Worm (Caenorhabditis elegans) whole organism, late embryonic: ENCODE data around the gene mboa-2.
A peak's percentile ranks its signal among the peaks of the same experiment; 100 is the strongest.

Experiments
- C08G9.2 ChIP-seq: sonication (generic microtip); optimal IDR thresholded peaks from 2 replicates; lab custom pipeline; 2016; ENCODE audit warnings: mild to moderate bottlenecking, missing genetic modification characterization, moderate library complexity, missing compliant biosample characterization
- C38D4.7 ChIP-seq: fragments of 200-800 bp; sonication (Bioruptor generic); optimal IDR thresholded peaks from 2 replicates; lab custom pipeline; 2018; ENCODE audit warnings: mild to moderate bottlenecking, missing genetic modification characterization, moderate library complexity, missing compliant biosample characterization
- K09A11.1 ChIP-seq: sonication (generic microtip); optimal IDR thresholded peaks from 2 replicates; lab custom pipeline; 2017; ENCODE audit warnings: antibody characterized with exemption, mild to moderate bottlenecking, missing genetic modification characterization, missing compliant biosample characterization; ENCODE audit not compliant: insufficient read depth
- ahr-1 ChIP-seq: sonication (generic microtip); optimal IDR thresholded peaks from 2 replicates; lab custom pipeline; 2016; ENCODE audit warnings: missing genetic modification characterization, missing compliant biosample characterization
- ama-1 ChIP-seq: fragments of 150-350 bp; optimal IDR thresholded peaks from 2 replicates; lab custom pipeline; 2014
- ceh-18 ChIP-seq: sonication (generic microtip); optimal IDR thresholded peaks from 2 replicates; lab custom pipeline; 2016; ENCODE audit warnings: missing genetic modification characterization, missing compliant biosample characterization
- ceh-22 ChIP-seq: sonication (generic microtip); optimal IDR thresholded peaks from 2 replicates; lab custom pipeline; 2017; ENCODE audit warnings: missing biosample characterization, missing genetic modification characterization
- ceh-24 ChIP-seq: sonication (generic microtip); optimal IDR thresholded peaks from 2 replicates; lab custom pipeline; 2016; ENCODE audit warnings: mild to moderate bottlenecking, missing genetic modification characterization, missing compliant biosample characterization
- ceh-31 ChIP-seq: sonication (generic microtip); optimal IDR thresholded peaks from 2 replicates; lab custom pipeline; 2016; ENCODE audit warnings: missing genetic modification characterization, missing compliant biosample characterization
- ceh-45 ChIP-seq: fragments of 200-800 bp; sonication (Bioruptor generic); IDR thresholded peaks from 2 replicates; pipeline ENCODE4 v1.3.6; 2022; ENCODE audit warnings: missing genetic modification reagents, missing genetic modification characterization, missing compliant biosample characterization
- ceh-6 ChIP-seq: fragments of 200-800 bp; sonication (Bioruptor generic); optimal IDR thresholded peaks from 2 replicates; lab custom pipeline; 2018; ENCODE audit warnings: mild to moderate bottlenecking, missing genetic modification characterization, missing compliant biosample characterization
- ceh-9 ChIP-seq: sonication (generic microtip); optimal IDR thresholded peaks from 2 replicates; lab custom pipeline; 2016; ENCODE audit warnings: mild to moderate bottlenecking, missing genetic modification characterization, inconsistent platforms, missing compliant biosample characterization
- che-1 ChIP-seq: sonication (generic microtip); optimal IDR thresholded peaks from 2 replicates; lab custom pipeline; 2016; ENCODE audit warnings: mild to moderate bottlenecking, missing genetic modification characterization, missing compliant biosample characterization
- dmd-4 ChIP-seq: sonication (generic microtip); optimal IDR thresholded peaks from 2 replicates; lab custom pipeline; 2016; ENCODE audit warnings: borderline replicate concordance, missing genetic modification characterization, missing compliant biosample characterization
- dve-1 ChIP-seq: sonication (generic microtip); optimal IDR thresholded peaks from 2 replicates; lab custom pipeline; 2017; ENCODE audit warnings: antibody characterized with exemption, mild to moderate bottlenecking, missing genetic modification characterization, missing compliant biosample characterization
- elt-4 ChIP-seq: sonication (generic microtip); optimal IDR thresholded peaks from 2 replicates; lab custom pipeline; 2016; ENCODE audit warnings: missing genetic modification characterization, missing compliant biosample characterization
- ets-4 ChIP-seq: sonication (generic microtip); optimal IDR thresholded peaks from 2 replicates; lab custom pipeline; 2016; ENCODE audit warnings: missing genetic modification characterization, missing compliant biosample characterization
- gmeb-2 ChIP-seq: sonication (generic microtip); optimal IDR thresholded peaks from 2 replicates; lab custom pipeline; 2016; ENCODE audit warnings: missing genetic modification characterization, inconsistent platforms, missing compliant biosample characterization
- hlh-15 ChIP-seq: sonication (generic microtip); optimal IDR thresholded peaks from 2 replicates; lab custom pipeline; 2016; ENCODE audit warnings: missing genetic modification characterization, missing compliant biosample characterization
- hlh-30 ChIP-seq: sonication (generic microtip); optimal IDR thresholded peaks from 2 replicates; lab custom pipeline; 2017; ENCODE audit warnings: antibody characterized with exemption, missing genetic modification characterization, missing compliant biosample characterization; ENCODE audit not compliant: insufficient read depth
- hlh-6 ChIP-seq: sonication (generic microtip); optimal IDR thresholded peaks from 2 replicates; lab custom pipeline; 2016; ENCODE audit warnings: missing genotype, missing genetic modification characterization, missing compliant biosample characterization
- hlh-8 ChIP-seq: sonication (generic microtip); optimal IDR thresholded peaks from 2 replicates; lab custom pipeline; 2016; ENCODE audit warnings: missing genotype, missing genetic modification characterization, missing compliant biosample characterization
- lim-6 ChIP-seq: sonication (generic microtip); optimal IDR thresholded peaks from 2 replicates; lab custom pipeline; 2016; ENCODE audit warnings: missing genetic modification characterization, missing compliant biosample characterization
- mec-3 ChIP-seq: sonication (generic microtip); optimal IDR thresholded peaks from 2 replicates; lab custom pipeline; 2016; ENCODE audit warnings: borderline replicate concordance, missing genetic modification characterization, missing compliant biosample characterization
- nfya-1 ChIP-seq: sonication (generic microtip); optimal IDR thresholded peaks from 2 replicates; lab custom pipeline; 2017; ENCODE audit warnings: missing genetic modification characterization, mild to moderate bottlenecking, missing compliant biosample characterization, antibody characterized with exemption, moderate library complexity
- nhr-11 ChIP-seq: fragments of 150-350 bp; optimal IDR thresholded peaks from 2 replicates; lab custom pipeline; 2014; ENCODE audit warnings: missing biosample characterization, missing genetic modification characterization
- odd-2 ChIP-seq: sonication (generic microtip); optimal IDR thresholded peaks from 2 replicates; lab custom pipeline; 2017; ENCODE audit warnings: antibody characterized with exemption, mild to moderate bottlenecking, missing genetic modification characterization, missing compliant biosample characterization
- pat-9 ChIP-seq: fragments of 200-800 bp; sonication (Bioruptor generic); optimal IDR thresholded peaks from 2 replicates; lab custom pipeline; 2018; ENCODE audit warnings: mild to moderate bottlenecking, missing genetic modification characterization, moderate library complexity, missing compliant biosample characterization
- pax-1 ChIP-seq: fragments of 150-350 bp; optimal IDR thresholded peaks from 2 replicates; lab custom pipeline; 2014; ENCODE audit warnings: missing biosample characterization, missing genetic modification characterization
- pha-4 ChIP-seq: fragments of 150-350 bp; optimal IDR thresholded peaks from 2 replicates; lab custom pipeline; 2018; ENCODE audit warnings: missing biosample characterization, missing genetic modification reagents, missing genetic modification characterization
- pros-1 ChIP-seq: fragments of 150-350 bp; optimal IDR thresholded peaks from 2 replicates; lab custom pipeline; 2014; ENCODE audit warnings: missing biosample characterization, missing genetic modification reagents, missing genetic modification characterization
- rnt-1 ChIP-seq: sonication (generic microtip); optimal IDR thresholded peaks from 2 replicates; lab custom pipeline; 2016; ENCODE audit warnings: missing genetic modification characterization, missing compliant biosample characterization
- sox-4 ChIP-seq: sonication (generic microtip); optimal IDR thresholded peaks from 2 replicates; lab custom pipeline; 2017; ENCODE audit warnings: mild to moderate bottlenecking, missing genetic modification characterization, inconsistent platforms, missing compliant biosample characterization
- tbx-2 ChIP-seq: sonication (generic microtip); optimal IDR thresholded peaks from 2 replicates; lab custom pipeline; 2016; ENCODE audit warnings: missing genetic modification characterization, missing compliant biosample characterization
- tbx-7 ChIP-seq: sonication (generic microtip); optimal IDR thresholded peaks from 2 replicates; lab custom pipeline; 2016; ENCODE audit warnings: missing genotype, missing genetic modification characterization, missing compliant biosample characterization
- unc-3 ChIP-seq, 2 experiments: fragments of 200-800 bp in 1 of 2; sonication (Bioruptor generic) in 1 of 2; sonication (generic microtip) in 1 of 2; conservative IDR thresholded peaks in 1 of 2; optimal IDR thresholded peaks in 1 of 2; 2 replicates each; pipeline versions ENCODE4 v1.3.6 to Lab custom; 2016 to 2022; ENCODE audit warnings: missing compliant biosample characterization in 2 of 2, missing genetic modification characterization in 2 of 2, missing genetic modification reagents in 1 of 2
- unc-55 ChIP-seq: sonication (generic microtip); optimal IDR thresholded peaks from 2 replicates; lab custom pipeline; 2017; ENCODE audit warnings: missing biosample characterization, missing genetic modification reagents, missing genetic modification characterization
- ztf-16 ChIP-seq: sonication (generic microtip); optimal IDR thresholded peaks from 2 replicates; lab custom pipeline; 2017; ENCODE audit warnings: missing genetic modification characterization, missing compliant biosample characterization

The mboa-2 gene

ce11 chrV:11075209-11076027, 46.9 kb downstream of the mboa-2 start (continued):
- no peak for TF ChIP-seq rnt-1
- TF ChIP-seq ceh-6 (GFP tag; lab: Kevin White, UChicago), result no peak
- TF ChIP-seq pax-1 (tag; lab: Kevin White, UChicago), result no peak
- no peak for TF ChIP-seq che-1
- TF ChIP-seq unc-55 (GFP tag; lab: Kevin White, UChicago), result no peak
- TF ChIP-seq ceh-18 (tag; lab: Kevin White, UChicago), result peak; percentile 13
- no peak for TF ChIP-seq ceh-22 (tag; lab: Kevin White, UChicago)
- no peak for TF ChIP-seq dmd-4 (tag; lab: Kevin White, UChicago)
- TF ChIP-seq K09A11.1 (tag; lab: Kevin White, UChicago), result no peak
- no peak for TF ChIP-seq lim-6 (tag; lab: Kevin White, UChicago)

- TF ChIP-seq C38D4.7 (GFP tag; lab: Kevin White, UChicago) (no peak), ama-1 (lab: Kevin White, UChicago) (no peak), hlh-15 (tag; lab: Kevin White, UChicago) (no peak), lim-6 (tag; lab: Kevin White, UChicago) (no peak), pha-4 (tag; lab: Kevin White, UChicago) (no peak), nfya-1 (tag; lab: Kevin White, UChicago) (peak; percentile 53), ets-4 (tag; lab: Kevin White, UChicago) (no peak), unc-55 (GFP tag; lab: Kevin White, UChicago) (peak; percentile 27), sox-4 (no peak), hlh-30 (tag; lab: Kevin White, UChicago) (no peak), rnt-1 (peak; percentile 67), ceh-18 (tag; lab: Kevin White, UChicago) (peak; percentile 92), ceh-9 (tag; lab: Kevin White, UChicago) (no peak), ceh-6 (GFP tag; lab: Kevin White, UChicago) (no peak), C08G9.2 (tag; lab: Kevin White, UChicago) (no peak), pat-9 (tag; lab: Kevin White, UChicago) (no peak), ahr-1 (tag; lab: Kevin White, UChicago) (no peak), tbx-7 (tag; lab: Kevin White, UChicago) (no peak), ceh-45 (no peak)
Observed at ce11 chrV:11074448-11074847, 47.8 kb downstream of the mboa-2 start, which contains the start of gene act-3. TSS of gene act-3 (minus strand) at chrV:11074498.

- no peak for TF ChIP-seq ceh-24 (tag; lab: Kevin White, UChicago)
- TF ChIP-seq unc-55 (GFP tag; lab: Kevin White, UChicago), result peak; percentile 2
- peak; percentile 4 for TF ChIP-seq ceh-18 (tag; lab: Kevin White, UChicago)
Observed at ce11 chrV:11073354-11073753, 48.9 kb downstream of the mboa-2 start.

- TF ChIP-seq ets-4 (tag; lab: Kevin White, UChicago) (no peak), ceh-24 (tag; lab: Kevin White, UChicago) (no peak), ceh-18 (tag; lab: Kevin White, UChicago) (no peak), ceh-22 (tag; lab: Kevin White, UChicago) (no peak), gmeb-2 (tag; lab: Kevin White, UChicago) (no peak), dmd-4 (tag; lab: Kevin White, UChicago) (no peak), hlh-8 (no peak), pha-4 (tag; lab: Kevin White, UChicago) (no peak), ahr-1 (tag; lab: Kevin White, UChicago) (no peak), nfya-1 (tag; lab: Kevin White, UChicago) (no peak)
Observed at ce11 chrV:11071453-11071852, 50.8 kb downstream of the mboa-2 start.

- TF ChIP-seq dve-1 (no peak), pha-4 (tag; lab: Kevin White, UChicago) (no peak), mec-3 (tag; lab: Kevin White, UChicago) (no peak), elt-4 (no peak), pat-9 (tag; lab: Kevin White, UChicago) (no peak), ceh-18 (tag; lab: Kevin White, UChicago) (no peak), ceh-24 (tag; lab: Kevin White, UChicago) (no peak), ztf-16 (tag; lab: Kevin White, UChicago) (no peak), odd-2 (no peak), ceh-31 (tag; lab: Kevin White, UChicago) (no peak), ceh-22 (tag; lab: Kevin White, UChicago) (no peak), hlh-15 (tag; lab: Kevin White, UChicago) (no peak), unc-3 (GFP tag; conservative IDR thresholded peaks at IDR 0.05; lab: Robert Waterston, UW) (no peak), unc-3 (tag; optimal IDR thresholded peaks at IDR 0.05; lab: Kevin White, UChicago) (no peak), pros-1 (tag; lab: Kevin White, UChicago) (no peak), gmeb-2 (tag; lab: Kevin White, UChicago) (no peak), hlh-6 (no peak), tbx-2 (tag; lab: Kevin White, UChicago) (no peak), nhr-11 (no peak)
Observed at ce11 chrV:11070388-11070787, 51.9 kb downstream of the mboa-2 start.
